Worm (Caenorhabditis elegans) whole organism, early embryonic: ENCODE data around the gene egg-2.

Experiments
- B0310.2 ChIP-seq: sonication (generic microtip); optimal IDR thresholded peaks from 2 replicates; lab custom pipeline; 2016; ENCODE audit warnings: mild to moderate bottlenecking, missing genetic modification characterization, missing compliant biosample characterization
- aly-1 ChIP-seq: sonication (generic microtip); optimal IDR thresholded peaks from 2 replicates; lab custom pipeline; 2016; ENCODE audit warnings: missing genetic modification characterization, missing compliant biosample characterization
- ama-1 ChIP-seq: fragments of 150-350 bp; optimal IDR thresholded peaks from 2 replicates; lab custom pipeline; 2014
- ceh-36 ChIP-seq: sonication (generic microtip); optimal IDR thresholded peaks from 2 replicates; lab custom pipeline; 2016; ENCODE audit warnings: missing genetic modification characterization, inconsistent platforms, missing compliant biosample characterization
- ets-7 ChIP-seq: sonication (generic microtip); optimal IDR thresholded peaks from 2 replicates; lab custom pipeline; 2016; ENCODE audit warnings: missing genotype, missing genetic modification characterization, missing compliant biosample characterization
- flt-1 ChIP-seq: fragments of 200-800 bp; sonication (Bioruptor generic); IDR thresholded peaks from 2 replicates; pipeline ENCODE4 v1.3.6; 2022; ENCODE audit warnings: missing genetic modification characterization, missing compliant biosample characterization
- hmbx-1 ChIP-seq: sonication (generic microtip); optimal IDR thresholded peaks from 2 replicates; lab custom pipeline; 2016; ENCODE audit warnings: mild to moderate bottlenecking, missing genetic modification characterization, missing compliant biosample characterization
- pes-1 ChIP-seq: fragments of 200-800 bp; sonication (Bioruptor generic); IDR thresholded peaks from 2 replicates; pipeline ENCODE4 v1.3.6; 2022; ENCODE audit warnings: missing genetic modification reagents, missing genetic modification characterization, missing compliant biosample characterization
- tbx-11 ChIP-seq: fragments of 200-800 bp; sonication (Bioruptor generic); IDR thresholded peaks from 2 replicates; pipeline ENCODE4 v1.3.6; 2022; ENCODE audit warnings: missing genetic modification characterization, missing compliant biosample characterization
- tbx-37 ChIP-seq: fragments of 200-800 bp; sonication (Bioruptor generic); conservative IDR thresholded peaks from 2 replicates; pipeline ENCODE4 v1.3.6; 2022; ENCODE audit warnings: missing genetic modification reagents, missing genetic modification characterization, missing compliant biosample characterization
- tra-4 ChIP-seq: sonication (generic microtip); optimal IDR thresholded peaks from 2 replicates; lab custom pipeline; 2017; ENCODE audit warnings: missing genetic modification characterization, missing compliant biosample characterization

ce11 chrIII:7019724-7020123 is 40.7 kb downstream of the egg-2 start:
- no peak for TF ChIP-seq aly-1 (tag; lab: Kevin White, UChicago)
- no peak for TF ChIP-seq flt-1 (GFP tag; lab: Robert Waterston, UW)
- TF ChIP-seq ceh-36 (tag; lab: Kevin White, UChicago): no peak
- TF ChIP-seq hmbx-1 (tag; lab: Kevin White, UChicago): no peak
- no peak for TF ChIP-seq pes-1 (GFP tag; lab: Robert Waterston, UW)
- no peak for TF ChIP-seq ets-7 (tag; lab: Kevin White, UChicago)
- no peak for TF ChIP-seq tra-4
- no peak for TF ChIP-seq B0310.2
- TF ChIP-seq ama-1 (lab: Kevin White, UChicago): no peak
- TF ChIP-seq tbx-11: no peak
- no peak for TF ChIP-seq tbx-37
